Worm (Caenorhabditis elegans) whole organism, L1 larva: Measurements from ENCODE around the gene fdgt-2.

ENCODE experiments used
- efl-1 ChIP-seq, 4 experiments: fragments of 150-350 bp; optimal IDR thresholded peaks in 3 of 4; peaks in 1 of 4; 1 replicate in 1 of 4; 2 replicates in 3 of 4; lab custom pipeline; 2014; ENCODE audit warnings: missing biosample characterization in 2 of 4, missing genetic modification characterization in 2 of 4, missing genetic modification reagents in 2 of 4
- egl-13 ChIP-seq: sonication (generic microtip); optimal IDR thresholded peaks from 2 replicates; lab custom pipeline; 2016; ENCODE audit warnings: missing genotype, missing genetic modification reagents, missing genetic modification characterization, missing compliant biosample characterization
- lin-15B ChIP-seq: fragments of 150-350 bp; sonication (generic microtip); optimal IDR thresholded peaks from 3 replicates; lab custom pipeline; 2014; ENCODE audit warnings: missing biosample characterization, missing genetic modification characterization

fdgt-2 gene

DNA sequence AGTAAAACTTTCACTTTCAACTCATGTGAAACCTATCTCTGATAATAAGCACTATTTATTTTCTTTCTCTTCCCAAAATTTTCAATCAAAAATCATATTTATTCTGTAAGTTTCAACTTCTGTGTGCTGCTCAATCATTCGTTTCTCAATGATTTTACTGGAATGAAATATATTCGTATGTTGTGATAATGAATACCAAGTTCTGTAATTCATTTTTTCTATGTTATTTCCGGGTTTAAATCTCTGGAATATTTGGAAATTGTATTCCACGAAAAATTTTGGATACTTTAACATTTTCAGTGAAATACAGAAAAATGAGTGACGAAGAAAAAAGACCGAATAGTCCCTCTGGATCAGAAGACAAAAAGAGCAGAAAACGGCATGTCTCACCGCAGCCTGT is 50.4 kb downstream of the fdgt-2 start, which contains the start of gene M05D6.2:
Gene M05D6.2 (plus strand): TSS at position 301 of the 400 bp plus-strand sequence.
- TF ChIP-seq egl-13 (tag; lab: Kevin White, UChicago) (no peak), lin-15B (tag; lab: Kevin White, UChicago) (no peak), efl-1 (optimal IDR thresholded peaks at IDR 0.05; lab: Kevin White, UChicago) (no peak), efl-1 (GFP tag; optimal IDR thresholded peaks at IDR 0.05 in 1 of 2; lab: Kevin White, UChicago) (peak in 1 of 2 experiments; percentile 17)
